Worm (Caenorhabditis elegans) whole organism, L1 larva: ENCODE results near the gene Y50E8A.2.

Experiments
- C04F5.9 ChIP-seq: sonication (generic microtip); optimal IDR thresholded peaks from 2 replicates; lab custom pipeline; 2016; ENCODE audit warnings: missing genetic modification characterization, missing compliant biosample characterization
- C16A3.4 ChIP-seq: fragments of 150-350 bp; optimal IDR thresholded peaks from 2 replicates; lab custom pipeline; 2014; ENCODE audit warnings: missing biosample characterization, missing genetic modification characterization
- C34B4.2 ChIP-seq: sonication (generic microtip); optimal IDR thresholded peaks from 2 replicates; lab custom pipeline; 2017; ENCODE audit warnings: mild to moderate bottlenecking, missing genetic modification characterization, missing compliant biosample characterization
- Y116A8C.19 ChIP-seq: sonication (generic microtip); optimal IDR thresholded peaks from 2 replicates; lab custom pipeline; 2016; ENCODE audit warnings: missing compliant biosample characterization, missing genetic modification characterization, borderline replicate concordance
- blmp-1 ChIP-seq: fragments of 150-350 bp; optimal IDR thresholded peaks from 2 replicates; lab custom pipeline; 2014; ENCODE audit warnings: missing biosample characterization, missing genetic modification characterization
- ceh-63 ChIP-seq: fragments of 200-800 bp; sonication (Bioruptor generic); optimal IDR thresholded peaks from 2 replicates; lab custom pipeline; 2018; ENCODE audit warnings: mild to moderate bottlenecking, missing genetic modification characterization, missing compliant biosample characterization
- ceh-88 ChIP-seq: fragments of 200-800 bp; sonication (Bioruptor generic); IDR thresholded peaks from 2 replicates; pipeline ENCODE4 v1.3.6; 2022; ENCODE audit warnings: missing genetic modification characterization, missing compliant biosample characterization
- dpl-1 ChIP-seq, 3 experiments: fragments of 150-350 bp in 2 of 3; sonication (generic microtip) in 1 of 3; optimal IDR thresholded peaks; 2 replicates each; lab custom pipeline; 2014 to 2017; ENCODE audit warnings: missing biosample characterization in 3 of 3, missing genetic modification characterization in 3 of 3, missing genetic modification reagents in 3 of 3
- efl-1 ChIP-seq, 4 experiments: fragments of 150-350 bp; optimal IDR thresholded peaks in 3 of 4; peaks in 1 of 4; 1 replicate in 1 of 4; 2 replicates in 3 of 4; lab custom pipeline; 2014; ENCODE audit warnings: missing biosample characterization in 2 of 4, missing genetic modification characterization in 2 of 4, missing genetic modification reagents in 2 of 4
- egl-27 ChIP-seq, 2 experiments: fragments of 150-350 bp in 1 of 2; sonication (generic microtip); optimal IDR thresholded peaks; 3 replicates each; lab custom pipeline; 2017 to 2018; ENCODE audit warnings: missing biosample characterization in 2 of 2, missing genetic modification characterization in 2 of 2, missing genetic modification reagents in 2 of 2
- elt-2 ChIP-seq: sonication (generic microtip); optimal IDR thresholded peaks from 2 replicates; lab custom pipeline; 2016; ENCODE audit warnings: missing genetic modification characterization, mild to moderate bottlenecking, inconsistent platforms, missing compliant biosample characterization, missing genetic modification reagents
- elt-3 ChIP-seq, 6 experiments: fragments of 150-350 bp in 1 of 6; sonication (generic microtip); optimal IDR thresholded peaks; 2 replicates each; lab custom pipeline; 2017 to 2018; ENCODE audit warnings: missing biosample characterization in 6 of 6, missing genetic modification characterization in 6 of 6, inconsistent platforms in 1 of 6
- ets-5 ChIP-seq: fragments of 200-800 bp; sonication (Bioruptor generic); IDR thresholded peaks from 2 replicates; pipeline ENCODE4 v1.3.6; 2022; ENCODE audit warnings: missing genetic modification characterization, missing compliant biosample characterization
- fkh-4 ChIP-seq: sonication (generic microtip); optimal IDR thresholded peaks from 2 replicates; lab custom pipeline; 2016; ENCODE audit warnings: missing compliant biosample characterization, missing genetic modification characterization, borderline replicate concordance
- fos-1 ChIP-seq: fragments of 150-350 bp; optimal IDR thresholded peaks from 2 replicates; lab custom pipeline; 2014; ENCODE audit warnings: missing biosample characterization, missing genetic modification characterization
- hlh-4 ChIP-seq: sonication (generic microtip); optimal IDR thresholded peaks from 2 replicates; lab custom pipeline; 2016; ENCODE audit warnings: mild to moderate bottlenecking, missing genetic modification characterization, missing compliant biosample characterization
- isw-1 ChIP-seq: fragments of 200-800 bp; sonication (Bioruptor generic); IDR thresholded peaks from 2 replicates; pipeline ENCODE4 v1.3.6; 2022; ENCODE audit warnings: missing genetic modification characterization, missing compliant biosample characterization
- lin-14 ChIP-seq: fragments of 200-800 bp; sonication (Bioruptor generic); optimal IDR thresholded peaks from 2 replicates; lab custom pipeline; 2018; ENCODE audit warnings: mild to moderate bottlenecking, missing genetic modification characterization, moderate library complexity, missing compliant biosample characterization
- lin-15B ChIP-seq: fragments of 150-350 bp; sonication (generic microtip); optimal IDR thresholded peaks from 3 replicates; lab custom pipeline; 2014; ENCODE audit warnings: missing biosample characterization, missing genetic modification characterization
- lin-35 ChIP-seq, 2 experiments: fragments of 150-350 bp; optimal IDR thresholded peaks; 2 replicates each; lab custom pipeline; 2014; ENCODE audit warnings: missing biosample characterization in 2 of 2, missing genetic modification characterization in 2 of 2, missing genetic modification reagents in 2 of 2
- lir-3 ChIP-seq: sonication (generic microtip); optimal IDR thresholded peaks from 2 replicates; lab custom pipeline; 2016; ENCODE audit warnings: mild to moderate bottlenecking, missing genetic modification characterization, moderate library complexity, missing compliant biosample characterization; ENCODE audit not compliant: poor library complexity
- mab-9 ChIP-seq: fragments of 200-800 bp; sonication (Bioruptor generic); IDR thresholded peaks from 2 replicates; pipeline ENCODE4 v1.3.6; 2022; ENCODE audit warnings: missing genetic modification reagents, missing genetic modification characterization, missing compliant biosample characterization
- mef-2 ChIP-seq: fragments of 150-350 bp; optimal IDR thresholded peaks from 2 replicates; lab custom pipeline; 2014; ENCODE audit warnings: missing biosample characterization, missing genetic modification characterization
- mep-1 ChIP-seq: fragments of 150-350 bp; optimal IDR thresholded peaks from 2 replicates; lab custom pipeline; 2014; ENCODE audit warnings: missing biosample characterization, missing genetic modification characterization
- nhr-11 ChIP-seq: fragments of 150-350 bp; optimal IDR thresholded peaks from 2 replicates; lab custom pipeline; 2014; ENCODE audit warnings: missing biosample characterization, missing genetic modification characterization
- nhr-12 ChIP-seq: sonication (generic microtip); optimal IDR thresholded peaks from 2 replicates; lab custom pipeline; 2017; ENCODE audit warnings: missing biosample characterization, missing genetic modification characterization
- nhr-19 ChIP-seq: fragments of 200-800 bp; sonication (Bioruptor generic); conservative IDR thresholded peaks from 2 replicates; pipeline ENCODE4 v1.3.6; 2022; ENCODE audit warnings: missing genetic modification characterization, missing compliant biosample characterization
- nhr-20 ChIP-seq: sonication (generic microtip); optimal IDR thresholded peaks from 2 replicates; lab custom pipeline; 2016; ENCODE audit warnings: mild to moderate bottlenecking, missing genetic modification characterization, missing compliant biosample characterization
- nhr-28 ChIP-seq: fragments of 150-350 bp; optimal IDR thresholded peaks from 2 replicates; lab custom pipeline; 2014; ENCODE audit warnings: missing biosample characterization, missing genetic modification characterization
- nhr-76 ChIP-seq: sonication (generic microtip); optimal IDR thresholded peaks from 2 replicates; lab custom pipeline; 2017; ENCODE audit warnings: missing biosample characterization, missing genetic modification characterization
- nhr-90 ChIP-seq: sonication (generic microtip); optimal IDR thresholded peaks from 2 replicates; lab custom pipeline; 2016; ENCODE audit warnings: mild to moderate bottlenecking, missing genetic modification characterization, missing compliant biosample characterization; ENCODE audit not compliant: poor library complexity
- pax-3 ChIP-seq: fragments of 200-800 bp; sonication (Bioruptor generic); optimal IDR thresholded peaks from 2 replicates; lab custom pipeline; 2018; ENCODE audit warnings: mild to moderate bottlenecking, missing genetic modification characterization, moderate library complexity, missing compliant biosample characterization
- rnt-1 ChIP-seq: sonication (generic microtip); optimal IDR thresholded peaks from 2 replicates; lab custom pipeline; 2016; ENCODE audit warnings: mild to moderate bottlenecking, missing genetic modification characterization, moderate library complexity, missing compliant biosample characterization
- skn-1 ChIP-seq: fragments of 150-350 bp; optimal IDR thresholded peaks from 2 replicates; lab custom pipeline; 2014; ENCODE audit warnings: missing biosample characterization, missing genetic modification characterization
- snu-23 ChIP-seq: sonication (generic microtip); optimal IDR thresholded peaks from 2 replicates; lab custom pipeline; 2016; ENCODE audit warnings: missing genetic modification characterization, missing compliant biosample characterization
- sptf-1 ChIP-seq: fragments of 150-350 bp; optimal IDR thresholded peaks from 2 replicates; lab custom pipeline; 2014; ENCODE audit warnings: missing biosample characterization, missing genetic modification characterization
- tbx-2 ChIP-seq: sonication (generic microtip); optimal IDR thresholded peaks from 2 replicates; lab custom pipeline; 2016; ENCODE audit warnings: missing genetic modification characterization, missing compliant biosample characterization
- unc-130 ChIP-seq: fragments of 150-350 bp; optimal IDR thresholded peaks from 2 replicates; lab custom pipeline; 2017; ENCODE audit warnings: missing biosample characterization, missing genetic modification characterization, inconsistent platforms
- unc-30 ChIP-seq: sonication (generic microtip); optimal IDR thresholded peaks from 2 replicates; lab custom pipeline; 2017; ENCODE audit warnings: missing biosample characterization, missing genetic modification characterization
- unc-86 ChIP-seq: sonication (generic microtip); optimal IDR thresholded peaks from 2 replicates; lab custom pipeline; 2016; ENCODE audit warnings: missing genetic modification characterization, missing compliant biosample characterization
- unc-98 ChIP-seq: fragments of 200-800 bp; sonication (Bioruptor generic); IDR thresholded peaks from 2 replicates; pipeline ENCODE4 v1.3.6; 2022; ENCODE audit warnings: missing genetic modification characterization, missing compliant biosample characterization
- vab-15 ChIP-seq: sonication (generic microtip); optimal IDR thresholded peaks from 2 replicates; lab custom pipeline; 2017; ENCODE audit warnings: missing genotype, mild to moderate bottlenecking, missing genetic modification characterization, missing compliant biosample characterization
- xbp-1 ChIP-seq: sonication (generic microtip); optimal IDR thresholded peaks from 2 replicates; lab custom pipeline; 2016; ENCODE audit warnings: missing genetic modification characterization, missing compliant biosample characterization
- zag-1 ChIP-seq: fragments of 150-350 bp; optimal IDR thresholded peaks from 2 replicates; lab custom pipeline; 2014; ENCODE audit warnings: missing biosample characterization, missing genetic modification characterization

Gene Y50E8A.2

ce11 chrV:14744824-14745223 is 16.2 kb upstream of the Y50E8A.2 start:
- TF ChIP-seq hlh-4 (tag; lab: Kevin White, UChicago) (no peak), tbx-2 (tag; lab: Kevin White, UChicago) (no peak), mab-9 (GFP tag; lab: Robert Waterston, UW) (no peak), xbp-1 (tag; lab: Kevin White, UChicago) (no peak), lir-3 (no peak), unc-86 (no peak), fos-1 (tag; lab: Kevin White, UChicago) (no peak), pax-3 (tag; lab: Kevin White, UChicago) (no peak), C34B4.2 (tag; lab: Kevin White, UChicago) (no peak), nhr-12 (tag; lab: Kevin White, UChicago) (no peak), rnt-1 (no peak), nhr-19 (GFP tag; lab: Robert Waterston, UW) (no peak), Y116A8C.19 (tag; lab: Kevin White, UChicago) (no peak), ets-5 (GFP tag; lab: Robert Waterston, UW) (no peak), isw-1 (no peak)

- TF ChIP-seq rnt-1 (no peak), sptf-1 (tag; lab: Kevin White, UChicago) (no peak), C16A3.4 (tag; lab: Kevin White, UChicago) (no peak), unc-30 (tag; lab: Kevin White, UChicago) (no peak), elt-3 (tag; optimal IDR thresholded peaks at IDR 0.05; lab: Kevin White, UChicago) (no peak), nhr-90 (tag; lab: Kevin White, UChicago) (no peak), vab-15 (tag; lab: Kevin White, UChicago) (no peak), blmp-1 (tag; lab: Kevin White, UChicago) (no peak), lin-35 (GFP tag; optimal IDR thresholded peaks at IDR 0.05; lab: Kevin White, UChicago) (no peak), elt-2 (tag; lab: Kevin White, UChicago) (no peak), fkh-4 (tag; lab: Kevin White, UChicago) (no peak)
These were observed 12.6 kb upstream of the Y50E8A.2 start, which contains the start of gene Y50E8A.6 for ce11 chrV:14741233-14741632. Gene Y50E8A.6, minus strand, starts transcription at chrV:14741333.

- TF ChIP-seq skn-1 (tag; lab: Kevin White, UChicago) (no peak), egl-27 (tag; optimal IDR thresholded peaks at IDR 0.05; lab: Kevin White, UChicago) (no peak), dpl-1 (GFP tag; optimal IDR thresholded peaks at IDR 0.05; lab: Kevin White, UChicago) (no peak), ets-5 (GFP tag; lab: Robert Waterston, UW) (no peak), nhr-11 (tag; lab: Kevin White, UChicago) (no peak), rnt-1 (no peak), mef-2 (tag; lab: Kevin White, UChicago) (no peak), unc-98 (no peak), ceh-88 (GFP tag; lab: Robert Waterston, UW) (no peak), elt-3 (tag; optimal IDR thresholded peaks at IDR 0.05; lab: Kevin White, UChicago) (no peak), nhr-76 (tag; lab: Kevin White, UChicago) (no peak), fkh-4 (tag; lab: Kevin White, UChicago) (no peak), zag-1 (tag; lab: Kevin White, UChicago) (no peak)
These were observed 8.2 kb upstream of the Y50E8A.2 start, which contains the start of gene Y50E8A.5 for ce11 chrV:14736851-14737250. Gene Y50E8A.5, minus strand, starts transcription at chrV:14736951.

- TF ChIP-seq unc-130 (tag; lab: Kevin White, UChicago) (peak; percentile 25), efl-1 (optimal IDR thresholded peaks at IDR 0.05; lab: Kevin White, UChicago) (peak; percentile 91 to 96), efl-1 (GFP tag; optimal IDR thresholded peaks at IDR 0.05 in 1 of 2; lab: Kevin White, UChicago) (peak; percentile 89 to 99), blmp-1 (tag; lab: Kevin White, UChicago) (peak; percentile 5), pax-3 (tag; lab: Kevin White, UChicago) (no peak), ceh-63 (GFP tag; lab: Kevin White, UChicago) (no peak), snu-23 (peak; percentile 38), nhr-20 (tag; lab: Kevin White, UChicago) (peak; percentile 21), lin-14 (peak; percentile 46), C04F5.9 (tag; lab: Kevin White, UChicago) (no peak), mep-1 (tag; lab: Kevin White, UChicago) (peak; percentile 15), xbp-1 (tag; lab: Kevin White, UChicago) (peak; percentile 31), elt-3 (tag; optimal IDR thresholded peaks at IDR 0.05; lab: Kevin White, UChicago) (peak in 1 of 6 experiments; percentile 9), nhr-19 (GFP tag; lab: Robert Waterston, UW) (peak; percentile 24; the same call in 1 of the 2 replicates), C16A3.4 (tag; lab: Kevin White, UChicago) (peak; percentile 26), nhr-28 (no peak), skn-1 (tag; lab: Kevin White, UChicago) (peak; percentile 61), dpl-1 (GFP tag; optimal IDR thresholded peaks at IDR 0.05; lab: Kevin White, UChicago) (peak; percentile 83 to 91 (median 87)), isw-1 (0 out of 2 replicates have a peak, but pooled peaks have one; percentile 7), Y116A8C.19 (tag; lab: Kevin White, UChicago) (no peak), unc-86 (no peak), lin-15B (tag; lab: Kevin White, UChicago) (peak; percentile 45)
These were observed 5.6 kb upstream of the Y50E8A.2 start, which contains the start of gene unc-61 for ce11 chrV:14734187-14734765. Gene unc-61, minus strand, starts transcription at chrV:14734237.
